Fruit fly (Drosophila melanogaster): Measurements from ENCODE around the gene Ugt302C1.

Ugt302C1 gene

DNA sequence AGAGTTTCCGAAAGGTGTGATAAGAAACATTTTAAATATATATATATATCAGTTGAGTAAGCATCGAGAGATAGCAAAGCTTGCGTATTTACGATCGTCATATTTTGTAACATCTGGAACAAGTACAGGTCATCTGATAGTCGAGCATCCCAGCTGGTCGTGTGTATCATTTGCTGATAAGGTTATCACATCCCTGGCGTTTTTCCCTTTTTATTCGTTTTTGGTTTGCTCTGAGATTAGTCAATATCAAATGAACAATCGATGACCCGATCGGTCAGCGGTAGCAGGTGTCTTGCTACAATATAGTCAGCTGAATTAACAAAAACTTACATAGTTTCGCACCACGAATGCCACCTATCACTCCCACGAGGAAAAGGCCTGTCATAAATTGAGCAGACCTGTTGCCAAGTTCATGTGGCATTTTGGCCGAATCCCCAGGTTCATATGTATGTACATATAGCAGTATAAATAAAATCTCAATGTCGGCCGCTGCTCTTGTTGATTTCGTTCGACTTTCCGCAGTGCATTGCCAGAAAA lies 44.1 kb downstream of the Ugt302C1 start (continued):
- TF ChIP-seq CG18619 (GFP tag; optimal IDR thresholded peaks at IDR 0.05) (peak; percentile 56), Spps (tag; optimal IDR thresholded peaks at IDR 0.05) (no peak), chinmo (GFP tag; IDR thresholded peaks at IDR 0.05; ENCODE audit: partially characterized antibody) (peak; percentile 61; the same call in 1 of the 4 replicates), fu2 (GFP tag; optimal IDR thresholded peaks at IDR 0.05) (no peak), CG31388 (GFP tag; optimal IDR thresholded peaks at IDR 0.05) (no peak), luna (GFP tag; optimal IDR thresholded peaks at IDR 0.05) (no peak), CG10366 (GFP tag; IDR thresholded peaks at IDR 0.05) (peak; percentile 67), CG4707 (GFP tag; optimal IDR thresholded peaks at IDR 0.05) (no peak), CG8359 (GFP tag; optimal IDR thresholded peaks at IDR 0.05; ENCODE audit: borderline replicate concordance) (no peak), CG8944 (GFP tag; optimal IDR thresholded peaks at IDR 0.05) (no peak), H2.0 (GFP tag; IDR thresholded peaks at IDR 0.05) (peak; percentile 47), CG11723 (GFP tag; optimal IDR thresholded peaks at IDR 0.05) (no peak), fd96Cb (tag; optimal IDR thresholded peaks at IDR 0.05) (peak; percentile 49), CG7357 (GFP tag; IDR thresholded peaks at IDR 0.05) (peak; percentile 40; the same call in 1 of the 3 replicates), Meics (GFP tag; optimal IDR thresholded peaks at IDR 0.05) (peak; percentile 77), CG16815 (GFP tag; optimal IDR thresholded peaks at IDR 0.05) (peak; percentile 22), NC2β (GFP tag; optimal IDR thresholded peaks at IDR 0.05) (no peak), dmrt11E (tag; optimal IDR thresholded peaks at IDR 0.05) (no peak), ranshi (GFP tag; IDR thresholded peaks at IDR 0.05) (0 out of 2 replicates have a peak, but pooled peaks have one; percentile 63), CG10979 (tag; optimal IDR thresholded peaks at IDR 0.05) (peak; percentile 18), CG6854 (GFP tag; optimal IDR thresholded peaks at IDR 0.05) (peak; percentile 26), CG6791 (GFP tag; IDR thresholded peaks at IDR 0.05; ENCODE audit: partially characterized antibody) (no peak), insv (GFP tag; optimal IDR thresholded peaks at IDR 0.05) (no peak), Drgx (GFP tag; IDR thresholded peaks at IDR 0.05) (peak; percentile 47), NFAT (GFP tag; IDR thresholded peaks at IDR 0.05) (no peak), Bdp1 (GFP tag; optimal IDR thresholded peaks at IDR 0.05) (no peak), sim (GFP tag; IDR thresholded peaks at IDR 0.05) (no peak), exex (tag; optimal IDR thresholded peaks at IDR 0.05) (peak; percentile 65), CG32767 (GFP tag; IDR thresholded peaks at IDR 0.05) (peak; percentile 46; the same call in 1 of the 2 replicates), corto (GFP tag; optimal IDR thresholded peaks at IDR 0.05) (peak; percentile 76), Antp (GFP tag; optimal IDR thresholded peaks at IDR 0.05) (no peak), CG34422 (GFP tag; IDR thresholded peaks at IDR 0.05) (0 out of 3 replicates have a peak, but pooled peaks have one; percentile 9), so (GFP tag; IDR thresholded peaks at IDR 0.05) (no peak), Mes4 (GFP tag; optimal IDR thresholded peaks at IDR 0.05) (no peak), toy (GFP tag; IDR thresholded peaks at IDR 0.05) (no peak)

- no peak for TF ChIP-seq CG10209 (GFP tag; optimal IDR thresholded peaks at IDR 0.05)
- peak; percentile 11 for TF ChIP-seq CG7839 (tag; optimal IDR thresholded peaks at IDR 0.05)
- TF ChIP-seq pros (GFP tag; optimal IDR thresholded peaks at IDR 0.05): no peak
- TF ChIP-seq CG12155 (GFP tag; optimal IDR thresholded peaks at IDR 0.05): no peak
- TF ChIP-seq Mrtf (GFP tag; IDR thresholded peaks at IDR 0.05): no peak
- TF ChIP-seq chif (GFP tag; optimal IDR thresholded peaks at IDR 0.05): no peak
- TF ChIP-seq Med (GFP tag): peak; percentile 94
- TF ChIP-seq CG13296 (GFP tag; optimal IDR thresholded peaks at IDR 0.05): no peak
- no peak for TF ChIP-seq dm (GFP tag; optimal IDR thresholded peaks at IDR 0.05)
- TF ChIP-seq CG2129 (GFP tag; IDR thresholded peaks at IDR 0.05; ENCODE audit: partially characterized antibody): no peak
- TF ChIP-seq CG18476 (GFP tag; optimal IDR thresholded peaks at IDR 0.05): no peak
- no peak for TF ChIP-seq prd (optimal IDR thresholded peaks at IDR 0.05)
- TF ChIP-seq prd (GFP tag; IDR thresholded peaks at IDR 0.05): no peak
- no peak for TF ChIP-seq Sox100B (GFP tag; optimal IDR thresholded peaks at IDR 0.05)
- no peak for TF ChIP-seq CG6683 (GFP tag; optimal IDR thresholded peaks at IDR 0.05)
- 0 out of 3 replicates have a peak, but pooled peaks have one; percentile 37 for TF ChIP-seq Opbp (GFP tag; IDR thresholded peaks at IDR 0.05; ENCODE audit: partially characterized antibody)
- no peak for TF ChIP-seq CG14014 (GFP tag; IDR thresholded peaks at IDR 0.05)
Observed at dm6 chr3R:11208766-11209331, 52.0 kb downstream of the Ugt302C1 start.
